Fruit fly (Drosophila melanogaster) whole organism: ENCODE results near the gene CG9500.

Experiments
- CG8478 ChIP-seq: fragments of >200 bp; optimal IDR thresholded peaks from 2 replicates; lab custom pipeline; 2018; ENCODE audit warnings: inconsistent platforms
- psq ChIP-seq: fragments of >200 bp; optimal IDR thresholded peaks from 2 replicates; lab custom pipeline; 2017
- usp ChIP-seq: fragments of >200 bp; optimal IDR thresholded peaks from 2 replicates; lab custom pipeline; 2017; ENCODE audit warnings: missing biosample characterization, missing genetic modification characterization, mixed read lengths

DNA sequence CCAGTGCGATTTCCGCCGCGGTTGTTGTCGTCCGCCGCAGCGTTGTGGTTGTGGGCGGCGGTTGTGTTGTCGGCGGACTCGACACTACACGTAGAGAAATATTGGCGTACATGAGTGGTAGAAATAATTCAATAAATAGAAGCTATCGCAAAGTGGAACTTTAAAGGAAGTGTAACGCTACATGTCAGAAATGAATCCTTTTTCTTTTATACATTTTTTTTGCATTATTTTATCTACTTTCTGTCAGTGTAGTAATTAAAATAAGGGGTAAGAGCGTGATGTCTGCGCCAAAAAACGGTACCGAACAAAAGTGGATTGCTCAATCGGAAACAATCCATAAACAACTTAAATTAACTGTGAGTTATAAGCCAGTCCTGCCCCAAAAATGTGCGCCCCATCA lies 21.1 kb upstream of the CG9500 start:
- no peak for TF ChIP-seq usp (GFP tag; lab: Kevin White, UChicago)
- TF ChIP-seq psq (lab: Kevin White, UChicago), result no peak
- no peak for TF ChIP-seq CG8478 (lab: Kevin White, UChicago)
